Fruit fly (Drosophila melanogaster) whole organism, embryonic: ENCODE results near the gene BckdhA.
A peak's percentile ranks its signal among the peaks of the same experiment; 100 is the strongest.

Experiments
- Abd-B ChIP-seq: fragments of 200-800 bp; sonication (Bioruptor generic); optimal IDR thresholded peaks from 2 replicates; lab custom pipeline; 2018; ENCODE audit warnings: missing biosample characterization, mild to moderate bottlenecking, missing genetic modification characterization, moderate library complexity
- CG10462 ChIP-seq: fragments of 200-800 bp; sonication (Bioruptor generic); optimal IDR thresholded peaks from 2 replicates; lab custom pipeline; 2016; ENCODE audit warnings: missing biosample characterization, missing genetic modification characterization
- CG11247 ChIP-seq: fragments of 200-800 bp; sonication (Bioruptor generic); IDR thresholded peaks from 2 replicates; pipeline ENCODE4 v1.3.6; 2022; ENCODE audit warnings: missing biosample characterization, missing genetic modification characterization
- CG14710 ChIP-seq: fragments of 200-800 bp; sonication (Bioruptor generic); optimal IDR thresholded peaks from 3 replicates; lab custom pipeline; 2019; ENCODE audit warnings: missing biosample characterization, mild to moderate bottlenecking, missing genetic modification characterization, moderate library complexity
- CG14860 ChIP-seq: fragments of 200-800 bp; sonication (Bioruptor generic); IDR thresholded peaks from 3 replicates; pipeline ENCODE4 v1.3.6; 2022; ENCODE audit warnings: missing biosample characterization, missing genetic modification characterization; ENCODE audit not compliant: partially characterized antibody
- CG1603 ChIP-seq: fragments of 200-800 bp; sonication (Bioruptor generic); optimal IDR thresholded peaks from 2 replicates; lab custom pipeline; 2019; ENCODE audit warnings: missing biosample characterization, mild to moderate bottlenecking, missing genetic modification characterization, moderate library complexity
- CG17186 ChIP-seq: fragments of 200-800 bp; sonication (Bioruptor generic); optimal IDR thresholded peaks from 3 replicates; lab custom pipeline; 2017; ENCODE audit warnings: missing biosample characterization, missing genetic modification reagents, missing genetic modification characterization
- CG17328 ChIP-seq: fragments of 200-800 bp; sonication (Bioruptor generic); IDR thresholded peaks from 2 replicates; pipeline ENCODE4 v1.3.6; 2022; ENCODE audit warnings: missing biosample characterization, missing genetic modification characterization
- CG17912 ChIP-seq: fragments of 200-800 bp; sonication (Bioruptor generic); optimal IDR thresholded peaks from 2 replicates; lab custom pipeline; 2018; ENCODE audit warnings: missing biosample characterization, mild to moderate bottlenecking, missing genetic modification characterization
- CG18262 ChIP-seq: fragments of 200-800 bp; optimal IDR thresholded peaks from 3 replicates; lab custom pipeline; 2019; ENCODE audit warnings: missing biosample characterization, mild to moderate bottlenecking, missing genetic modification characterization, moderate library complexity
- CG2875 ChIP-seq: fragments of 200-800 bp; sonication (Bioruptor generic); optimal IDR thresholded peaks from 2 replicates; lab custom pipeline; 2017; ENCODE audit warnings: missing biosample characterization, mild to moderate bottlenecking, missing genetic modification characterization, missing genetic modification reagents
- CG33557 ChIP-seq: fragments of 200-800 bp; sonication (Bioruptor generic); optimal IDR thresholded peaks from 2 replicates; lab custom pipeline; 2019; ENCODE audit warnings: missing biosample characterization, mild to moderate bottlenecking, missing genetic modification characterization, moderate library complexity
- CG3726 ChIP-seq: fragments of 200-800 bp; sonication (Bioruptor generic); IDR thresholded peaks from 3 replicates; pipeline ENCODE4, ENCODE4 v1.3.6; 2022; ENCODE audit warnings: missing biosample characterization, missing genetic modification characterization
- CG4328 ChIP-seq: fragments of 200-800 bp; sonication (Bioruptor generic); optimal IDR thresholded peaks from 3 replicates; lab custom pipeline; 2017; ENCODE audit warnings: missing biosample characterization, missing genetic modification reagents, missing genetic modification characterization
- CG4617 ChIP-seq: fragments of 200-800 bp; sonication (Bioruptor generic); optimal IDR thresholded peaks from 3 replicates; lab custom pipeline; 2016; ENCODE audit warnings: missing biosample characterization, missing genetic modification characterization, borderline replicate concordance
- CG4820 ChIP-seq: fragments of 200-800 bp; sonication (Bioruptor generic); optimal IDR thresholded peaks from 3 replicates; lab custom pipeline; 2016; ENCODE audit warnings: missing biosample characterization, missing genetic modification characterization
- CG5180 ChIP-seq: fragments of 200-800 bp; sonication (Bioruptor generic); optimal IDR thresholded peaks from 3 replicates; lab custom pipeline; 2017; ENCODE audit warnings: missing biosample characterization, missing genetic modification characterization, mild to moderate bottlenecking, moderate library complexity, missing genetic modification reagents
- CG6765 ChIP-seq: fragments of 200-800 bp; sonication (Bioruptor generic); optimal IDR thresholded peaks from 3 replicates; lab custom pipeline; 2017; ENCODE audit warnings: missing biosample characterization, mild to moderate bottlenecking, missing genetic modification characterization
- CG7786 ChIP-seq: fragments of 200-800 bp; sonication (Bioruptor generic); optimal IDR thresholded peaks from 2 replicates; lab custom pipeline; 2016; ENCODE audit warnings: missing biosample characterization, missing genetic modification characterization
- CG8281 ChIP-seq: fragments of 200-800 bp; sonication (Bioruptor generic); optimal IDR thresholded peaks from 2 replicates; lab custom pipeline; 2018; ENCODE audit warnings: missing biosample characterization, mild to moderate bottlenecking, missing genetic modification characterization, moderate library complexity
- Dfd ChIP-seq, 2 experiments: fragments of >200 bp; optimal IDR thresholded peaks; 2 replicates each; lab custom pipeline; 2017; ENCODE audit warnings: missing biosample characterization in 2 of 2, missing genetic modification characterization in 2 of 2
- Drgx ChIP-seq: fragments of 200-800 bp; sonication (Bioruptor generic); IDR thresholded peaks from 2 replicates; pipeline ENCODE4 v1.3.6; 2022; ENCODE audit warnings: missing biosample characterization, missing genetic modification characterization
- Fer3 ChIP-seq: fragments of 200-800 bp; sonication (Bioruptor generic); optimal IDR thresholded peaks from 2 replicates; lab custom pipeline; 2018; ENCODE audit warnings: missing biosample characterization, mild to moderate bottlenecking, missing genetic modification characterization, moderate library complexity
- HLHmδ ChIP-seq: fragments of 200-800 bp; sonication (Bioruptor generic); optimal IDR thresholded peaks from 2 replicates; lab custom pipeline; 2018; ENCODE audit warnings: missing biosample characterization, mild to moderate bottlenecking, missing genetic modification characterization, moderate library complexity
- MBD-R2 ChIP-seq: fragments of 200-800 bp; sonication (Bioruptor generic); IDR thresholded peaks from 2 replicates; pipeline ENCODE4 v1.3.6; 2022; ENCODE audit warnings: missing biosample characterization, missing genetic modification characterization
- NC2α ChIP-seq: fragments of 200-800 bp; sonication (Bioruptor generic); optimal IDR thresholded peaks from 2 replicates; lab custom pipeline; 2016; ENCODE audit warnings: missing biosample characterization, missing genetic modification characterization
- PHDP ChIP-seq: fragments of 200-800 bp; sonication (Bioruptor generic); optimal IDR thresholded peaks from 3 replicates; lab custom pipeline; 2018; ENCODE audit warnings: missing biosample characterization, mild to moderate bottlenecking, missing genetic modification characterization, moderate library complexity
- Poxn ChIP-seq: fragments of 200-800 bp; sonication (Bioruptor generic); IDR thresholded peaks from 2 replicates; pipeline ENCODE4 v1.3.6; 2022; ENCODE audit warnings: missing biosample characterization, missing genetic modification characterization
- Side ChIP-seq: fragments of 200-800 bp; sonication (Bioruptor generic); optimal IDR thresholded peaks from 2 replicates; lab custom pipeline; 2016; ENCODE audit warnings: missing biosample characterization, missing genetic modification characterization
- aop ChIP-seq: fragments of 200-800 bp; sonication (Bioruptor generic); IDR thresholded peaks from 2 replicates; pipeline ENCODE4 v1.3.6; 2022; ENCODE audit warnings: missing biosample characterization, missing genetic modification characterization
- ato ChIP-seq: fragments of 200-800 bp; sonication (Bioruptor generic); IDR thresholded peaks from 2 replicates; pipeline ENCODE4 v1.3.6; 2022; ENCODE audit warnings: missing biosample characterization, missing genetic modification characterization; ENCODE audit not compliant: partially characterized antibody
- chn ChIP-seq: fragments of 200-800 bp; sonication (Bioruptor generic); optimal IDR thresholded peaks from 2 replicates; lab custom pipeline; 2016; ENCODE audit warnings: missing biosample characterization, missing genetic modification characterization
- crol ChIP-seq: fragments of 200-800 bp; sonication (Bioruptor generic); IDR thresholded peaks from 2 replicates; pipeline ENCODE4 v1.3.6; 2022; ENCODE audit warnings: missing biosample characterization, missing genetic modification characterization
- dm ChIP-seq: fragments of 200-800 bp; sonication (Bioruptor generic); optimal IDR thresholded peaks from 3 replicates; lab custom pipeline; 2016; ENCODE audit warnings: missing biosample characterization, missing genetic modification characterization
- esg ChIP-seq: fragments of 200-800 bp; sonication (Bioruptor generic); conservative IDR thresholded peaks from 2 replicates; pipeline ENCODE4 v1.3.6; 2022; ENCODE audit warnings: missing biosample characterization, missing genetic modification characterization
- ftz-f1 ChIP-seq: fragments of 200-800 bp; sonication (Bioruptor generic); optimal IDR thresholded peaks from 2 replicates; lab custom pipeline; 2016; ENCODE audit warnings: missing biosample characterization, missing genetic modification characterization
- grau ChIP-seq: fragments of 200-800 bp; optimal IDR thresholded peaks from 3 replicates; lab custom pipeline; 2019; ENCODE audit warnings: missing biosample characterization, mild to moderate bottlenecking, missing genetic modification characterization, moderate library complexity
- gsb ChIP-seq: fragments of 200-800 bp; sonication (Bioruptor generic); IDR thresholded peaks from 2 replicates; pipeline ENCODE4 v1.3.6; 2022; ENCODE audit warnings: missing biosample characterization, missing genetic modification characterization
- hb ChIP-seq: fragments of 200-800 bp; sonication (Bioruptor generic); IDR thresholded peaks from 3 replicates; pipeline ENCODE4 v1.3.6; 2022; ENCODE audit warnings: missing biosample characterization, missing genetic modification characterization; ENCODE audit not compliant: partially characterized antibody
- insv ChIP-seq, 2 experiments: fragments of 200-800 bp; sonication (Bioruptor generic); optimal IDR thresholded peaks; 3 replicates each; lab custom pipeline; 2016 to 2018; ENCODE audit warnings: missing biosample characterization in 2 of 2, missing genetic modification characterization in 2 of 2
- lov ChIP-seq, 2 experiments: fragments of 200-800 bp in 1 of 2; fragments of >200 bp in 1 of 2; sonication (Bioruptor generic) in 1 of 2; IDR thresholded peaks in 1 of 2; optimal IDR thresholded peaks in 1 of 2; 2 replicates in 1 of 2; 3 replicates in 1 of 2; pipeline versions ENCODE4 v1.3.6 to Lab custom; 2017 to 2022; ENCODE audit warnings: missing biosample characterization in 1 of 2, missing genetic modification characterization in 1 of 2
- nau ChIP-seq: fragments of 200-800 bp; sonication (Bioruptor generic); optimal IDR thresholded peaks from 3 replicates; lab custom pipeline; 2017; ENCODE audit warnings: missing biosample characterization, mild to moderate bottlenecking, missing genetic modification characterization, missing genetic modification reagents
- oc ChIP-seq: fragments of 200-800 bp; sonication (Bioruptor generic); optimal IDR thresholded peaks from 2 replicates; lab custom pipeline; 2018; ENCODE audit warnings: missing biosample characterization, mild to moderate bottlenecking, missing genetic modification characterization, moderate library complexity
- pan ChIP-seq, 4 experiments: fragments of >200 bp in 3 of 4; fragments of 200-800 bp in 1 of 4; sonication (Bioruptor generic) in 1 of 4; optimal IDR thresholded peaks in 3 of 4; IDR thresholded peaks in 1 of 4; 2 replicates each; pipeline versions ENCODE4 v1.3.6 to Lab custom; 2017 to 2022; ENCODE audit warnings: missing biosample characterization in 2 of 4, missing genetic modification characterization in 2 of 4, mixed read lengths in 1 of 4
- slbo ChIP-seq: fragments of 200-800 bp; sonication (Bioruptor generic); IDR thresholded peaks from 2 replicates; pipeline ENCODE4 v1.3.6; 2022; ENCODE audit warnings: missing biosample characterization, missing genetic modification characterization
- tna ChIP-seq: fragments of 200-800 bp; sonication (Bioruptor generic); IDR thresholded peaks from 2 replicates; pipeline ENCODE4 v1.3.6; 2022; ENCODE audit warnings: missing biosample characterization, missing genetic modification characterization; ENCODE audit not compliant: partially characterized antibody
- wdn ChIP-seq: fragments of 200-800 bp; sonication (Bioruptor generic); IDR thresholded peaks from 2 replicates; pipeline ENCODE4 v1.3.6; 2022; ENCODE audit warnings: missing biosample characterization, missing genetic modification characterization

The BckdhA gene

dm6 chr3R:9577382-9578137 is 22.0 kb downstream of the BckdhA start, which contains the start of the genes Kap-alpha3 and Son (continued):
- TF ChIP-seq wdn (GFP tag; lab: Robert Waterston, UW) (peak; percentile 74; the same call in 1 of the 2 replicates), tna (GFP tag; lab: Robert Waterston, UW) (no peak; the same call in 1 of the 2 replicates), CG14860 (GFP tag; lab: Robert Waterston, UW) (peak; percentile 81), dm (peak; percentile 96), CG3726 (GFP tag; lab: Robert Waterston, UW) (peak; percentile 80; the same call in 2 of the 3 replicates), CG17186 (GFP tag; lab: Kevin White, UChicago) (peak; percentile 88), CG17912 (peak; percentile 98), crol (GFP tag; lab: Robert Waterston, UW) (peak; percentile 29; the same call in 1 of the 2 replicates), grau (tag; lab: Kevin White, UChicago) (peak; percentile 88), PHDP (tag; lab: Kevin White, UChicago) (peak; percentile 86), esg (GFP tag; lab: Robert Waterston, UW) (peak; percentile 72), lov (optimal IDR thresholded peaks at IDR 0.05; lab: Kevin White, UChicago) (no peak), lov (GFP tag; IDR thresholded peaks at IDR 0.05; lab: Robert Waterston, UW) (peak; percentile 92), insv (GFP tag; optimal IDR thresholded peaks at IDR 0.05; lab: Kevin White, UChicago) (peak in 1 of 2 experiments; percentile 85), CG2875 (GFP tag; lab: Kevin White, UChicago) (peak; percentile 86), CG1603 (tag; lab: Kevin White, UChicago) (peak; percentile 73), Drgx (GFP tag; lab: Robert Waterston, UW) (peak; percentile 47; the same call in 1 of the 2 replicates), nau (GFP tag; lab: Kevin White, UChicago) (no peak), Fer3 (tag; lab: Kevin White, UChicago) (peak; percentile 93), CG7786 (GFP tag; lab: Kevin White, UChicago) (peak; percentile 90), CG14710 (tag; lab: Kevin White, UChicago) (peak; percentile 95), pan (optimal IDR thresholded peaks at IDR 0.05; lab: Kevin White, UChicago) (no peak), pan (GFP tag; optimal IDR thresholded peaks at IDR 0.05 in 1 of 2, IDR thresholded peaks at IDR 0.05 in 1 of 2) (peak in 1 of 2 experiments; percentile 85), CG4820 (GFP tag; lab: Kevin White, UChicago) (peak; percentile 88), chn (GFP tag; lab: Kevin White, UChicago) (peak; percentile 93), aop (GFP tag; lab: Robert Waterston, UW) (no peak), hb (GFP tag; lab: Robert Waterston, UW) (peak; percentile 67; the same call in 2 of the 3 replicates), CG17328 (GFP tag; lab: Robert Waterston, UW) (peak; percentile 89), CG5180 (GFP tag; lab: Kevin White, UChicago) (peak; percentile 80), CG6765 (GFP tag; lab: Kevin White, UChicago) (peak; percentile 97), CG33557 (GFP tag; lab: Kevin White, UChicago) (peak; percentile 95), HLHmδ (peak; percentile 97), Poxn (GFP tag; lab: Robert Waterston, UW) (peak; percentile 69), oc (peak; percentile 73), CG18262 (peak; percentile 84), gsb (GFP tag; lab: Robert Waterston, UW) (peak; percentile 68), Dfd (GFP tag; optimal IDR thresholded peaks at IDR 0.05; lab: Kevin White, UChicago) (no peak), CG4617 (peak; percentile 87), NC2α (peak; percentile 88), Side (peak; percentile 92), CG4328 (peak; percentile 97), ftz-f1 (GFP tag; lab: Kevin White, UChicago) (peak; percentile 82), CG8281 (tag; lab: Kevin White, UChicago) (peak; percentile 80), CG10462 (GFP tag; lab: Kevin White, UChicago) (peak; percentile 79), slbo (GFP tag; lab: Robert Waterston, UW) (peak; percentile 93), Abd-B (GFP tag; lab: Kevin White, UChicago) (peak; percentile 90), CG11247 (peak; percentile 83), MBD-R2 (GFP tag; lab: Robert Waterston, UW) (peak; percentile 67; the same call in 1 of the 2 replicates), ato (GFP tag; lab: Robert Waterston, UW) (no peak)
